Fruit fly (Drosophila melanogaster) whole organism, embryonic: ENCODE data around the gene Prp18.

Experiments used
- ATbp ChIP-seq: fragments of 200-800 bp; sonication (Bioruptor generic); optimal IDR thresholded peaks from 2 replicates; lab custom pipeline; 2017; ENCODE audit warnings: missing biosample characterization, mild to moderate bottlenecking, missing genetic modification characterization, missing genetic modification reagents
- Asciz ChIP-seq: fragments of 200-800 bp; sonication (Bioruptor generic); optimal IDR thresholded peaks from 2 replicates; lab custom pipeline; 2017; ENCODE audit warnings: missing biosample characterization, mild to moderate bottlenecking, missing genetic modification characterization, missing genetic modification reagents
- BtbVII ChIP-seq: fragments of 200-800 bp; sonication (Bioruptor generic); optimal IDR thresholded peaks from 3 replicates; lab custom pipeline; 2017; ENCODE audit warnings: missing biosample characterization, mild to moderate bottlenecking, missing genetic modification characterization
- Bteb2 ChIP-seq: fragments of 200-800 bp; sonication (Bioruptor generic); optimal IDR thresholded peaks from 2 replicates; lab custom pipeline; 2016; ENCODE audit warnings: missing biosample characterization, missing genetic modification characterization
- CG10959 ChIP-seq: fragments of 200-800 bp; sonication (Bioruptor generic); IDR thresholded peaks from 2 replicates; pipeline ENCODE4 v1.3.6; 2022; ENCODE audit warnings: missing biosample characterization, missing genetic modification characterization
- CG11696 ChIP-seq: fragments of 200-800 bp; sonication (Bioruptor generic); IDR thresholded peaks from 2 replicates; pipeline ENCODE4 v1.3.6; 2022; ENCODE audit warnings: missing biosample characterization, missing genetic modification characterization
- CG12219 ChIP-seq: fragments of 200-800 bp; sonication (Bioruptor generic); optimal IDR thresholded peaks from 3 replicates; lab custom pipeline; 2018; ENCODE audit warnings: missing biosample characterization, mild to moderate bottlenecking, missing genetic modification characterization
- CG12744 ChIP-seq: fragments of 200-800 bp; sonication (Bioruptor generic); optimal IDR thresholded peaks from 2 replicates; lab custom pipeline; 2016; ENCODE audit warnings: missing biosample characterization, missing genetic modification characterization
- CG13287 ChIP-seq: fragments of 200-800 bp; sonication (Bioruptor generic); IDR thresholded peaks from 2 replicates; pipeline ENCODE4 v1.3.6; 2022; ENCODE audit warnings: missing biosample characterization, missing genetic modification characterization; ENCODE audit not compliant: partially characterized antibody
- CG17912 ChIP-seq: fragments of 200-800 bp; sonication (Bioruptor generic); optimal IDR thresholded peaks from 2 replicates; lab custom pipeline; 2018; ENCODE audit warnings: missing biosample characterization, mild to moderate bottlenecking, missing genetic modification characterization
- CG2116 ChIP-seq: fragments of 200-800 bp; sonication (Bioruptor generic); optimal IDR thresholded peaks from 3 replicates; lab custom pipeline; 2018; ENCODE audit warnings: missing biosample characterization, mild to moderate bottlenecking, missing genetic modification characterization
- CG31224 ChIP-seq: fragments of 200-800 bp; sonication (Bioruptor generic); IDR thresholded peaks from 2 replicates; pipeline ENCODE4 v1.3.6; 2022; ENCODE audit warnings: missing biosample characterization, missing genetic modification characterization
- CG3407 ChIP-seq: fragments of 200-800 bp; sonication (Bioruptor generic); optimal IDR thresholded peaks from 2 replicates; lab custom pipeline; 2018; ENCODE audit warnings: missing biosample characterization, mild to moderate bottlenecking, missing genetic modification characterization
- CG6254 ChIP-seq: fragments of 200-800 bp; sonication (Bioruptor generic); optimal IDR thresholded peaks from 3 replicates; lab custom pipeline; 2017; ENCODE audit warnings: mild to moderate bottlenecking, missing biosample characterization, missing genetic modification reagents, missing genetic modification characterization
- CG8359 ChIP-seq: fragments of 200-800 bp; sonication (Bioruptor generic); optimal IDR thresholded peaks from 2 replicates; lab custom pipeline; 2017; ENCODE audit warnings: missing biosample characterization, mild to moderate bottlenecking, missing genetic modification characterization, borderline replicate concordance
- CG9932 ChIP-seq: fragments of 200-800 bp; sonication (Bioruptor generic); IDR thresholded peaks from 2 replicates; pipeline ENCODE4 v1.3.6; 2022; ENCODE audit warnings: missing biosample characterization, missing genetic modification characterization
- D ChIP-seq, 2 experiments: fragments of 200-800 bp in 1 of 2; fragments of >200 bp in 1 of 2; sonication (Bioruptor generic) in 1 of 2; optimal IDR thresholded peaks; 2 replicates in 1 of 2; 3 replicates in 1 of 2; lab custom pipeline; 2017; ENCODE audit warnings: mild to moderate bottlenecking in 1 of 2, missing biosample characterization in 1 of 2, missing genetic modification characterization in 1 of 2, missing genetic modification reagents in 1 of 2
- Dfd ChIP-seq, 2 experiments: fragments of >200 bp; optimal IDR thresholded peaks; 2 replicates each; lab custom pipeline; 2017; ENCODE audit warnings: missing biosample characterization in 2 of 2, missing genetic modification characterization in 2 of 2
- Doc2 ChIP-seq: fragments of 200-800 bp; sonication (Bioruptor generic); IDR thresholded peaks from 2 replicates; pipeline ENCODE4 v1.3.6; 2022; ENCODE audit warnings: missing biosample characterization, missing genetic modification characterization
- E2f1 ChIP-seq: fragments of 200-800 bp; sonication (Bioruptor generic); IDR thresholded peaks from 2 replicates; pipeline ENCODE4 v1.3.6; 2022; ENCODE audit warnings: missing biosample characterization, missing genetic modification characterization
- HmgZ ChIP-seq: fragments of 200-800 bp; sonication (Bioruptor generic); optimal IDR thresholded peaks from 2 replicates; lab custom pipeline; 2018; ENCODE audit warnings: missing biosample characterization, mild to moderate bottlenecking, missing genetic modification characterization
- Hr51 ChIP-seq, 2 experiments: fragments of 200-800 bp; sonication (Bioruptor generic); optimal IDR thresholded peaks; 2 replicates in 1 of 2; 3 replicates in 1 of 2; lab custom pipeline; 2016 to 2018; ENCODE audit warnings: missing biosample characterization in 2 of 2, missing genetic modification characterization in 2 of 2, mild to moderate bottlenecking in 1 of 2, moderate library complexity in 1 of 2
- MESR4 ChIP-seq: fragments of 200-800 bp; sonication (Bioruptor generic); optimal IDR thresholded peaks from 2 replicates; lab custom pipeline; 2018; ENCODE audit warnings: missing biosample characterization, mild to moderate bottlenecking, missing genetic modification characterization, moderate library complexity
- NK7.1 ChIP-seq: fragments of 200-800 bp; sonication (Bioruptor generic); optimal IDR thresholded peaks from 3 replicates; lab custom pipeline; 2016; ENCODE audit warnings: missing biosample characterization, missing genetic modification characterization
- Poxn ChIP-seq: fragments of 200-800 bp; sonication (Bioruptor generic); IDR thresholded peaks from 2 replicates; pipeline ENCODE4 v1.3.6; 2022; ENCODE audit warnings: missing biosample characterization, missing genetic modification characterization
- Rfx ChIP-seq: fragments of 200-800 bp; sonication (Bioruptor generic); IDR thresholded peaks from 2 replicates; pipeline ENCODE4 v1.3.6; 2022; ENCODE audit warnings: missing biosample characterization, missing genetic modification characterization
- Side ChIP-seq: fragments of 200-800 bp; sonication (Bioruptor generic); optimal IDR thresholded peaks from 2 replicates; lab custom pipeline; 2016; ENCODE audit warnings: missing biosample characterization, missing genetic modification characterization
- Sin3A ChIP-seq: fragments of >200 bp; optimal IDR thresholded peaks from 2 replicates; lab custom pipeline; 2018
- Six4 ChIP-seq: fragments of 200-800 bp; sonication (Bioruptor generic); optimal IDR thresholded peaks from 2 replicates; lab custom pipeline; 2016; ENCODE audit warnings: missing biosample characterization, missing genetic modification characterization
- Sry-δ ChIP-seq: fragments of 200-800 bp; sonication (Bioruptor generic); optimal IDR thresholded peaks from 2 replicates; lab custom pipeline; 2016; ENCODE audit warnings: missing biosample characterization, missing genetic modification characterization
- Vsx1 ChIP-seq: fragments of 200-800 bp; sonication (Bioruptor generic); optimal IDR thresholded peaks from 2 replicates; lab custom pipeline; 2017; ENCODE audit warnings: missing biosample characterization, mild to moderate bottlenecking, missing genetic modification characterization, missing genetic modification reagents
- cato ChIP-seq: fragments of 200-800 bp; sonication (Bioruptor generic); optimal IDR thresholded peaks from 2 replicates; lab custom pipeline; 2016; ENCODE audit warnings: missing biosample characterization, missing genetic modification characterization, borderline replicate concordance
- cg ChIP-seq: fragments of 200-800 bp; sonication (Bioruptor generic); optimal IDR thresholded peaks from 3 replicates; lab custom pipeline; 2019; ENCODE audit warnings: missing biosample characterization, mild to moderate bottlenecking, missing genetic modification characterization, moderate library complexity
- exex ChIP-seq: fragments of 200-800 bp; sonication (Bioruptor generic); optimal IDR thresholded peaks from 4 replicates; lab custom pipeline; 2018; ENCODE audit warnings: missing biosample characterization, mild to moderate bottlenecking, missing genetic modification characterization, moderate library complexity
- ken ChIP-seq: fragments of 200-800 bp; sonication (Bioruptor generic); IDR thresholded peaks from 3 replicates; pipeline ENCODE4 v1.3.6; 2022; ENCODE audit warnings: missing biosample characterization, missing genetic modification characterization
- ranshi ChIP-seq: fragments of 200-800 bp; sonication (Bioruptor generic); IDR thresholded peaks from 2 replicates; pipeline ENCODE4 v1.3.6; 2022; ENCODE audit warnings: missing biosample characterization, missing genetic modification characterization
- rib ChIP-seq: fragments of 200-800 bp; sonication (Bioruptor generic); IDR thresholded peaks from 2 replicates; pipeline ENCODE4 v1.3.6; 2022; ENCODE audit warnings: missing biosample characterization, missing genetic modification characterization
- sens ChIP-seq: fragments of 200-800 bp; sonication (Bioruptor generic); peaks from one replicate; lab custom pipeline; 2016; ENCODE audit warnings: missing biosample characterization, missing genetic modification characterization
- sisA ChIP-seq: fragments of 200-800 bp; sonication (Bioruptor generic); IDR thresholded peaks from 2 replicates; pipeline ENCODE4 v1.3.6; 2022; ENCODE audit warnings: missing biosample characterization, missing genetic modification characterization
- stc ChIP-seq: fragments of 200-800 bp; sonication (Bioruptor generic); IDR thresholded peaks from 2 replicates; pipeline ENCODE4 v1.3.6; 2022; ENCODE audit warnings: missing biosample characterization, missing genetic modification characterization
- sug ChIP-seq: fragments of 200-800 bp; optimal IDR thresholded peaks from 2 replicates; lab custom pipeline; 2019; ENCODE audit warnings: missing biosample characterization, mild to moderate bottlenecking, missing genetic modification characterization, moderate library complexity
- tio ChIP-seq: fragments of 200-800 bp; sonication (Bioruptor generic); optimal IDR thresholded peaks from 2 replicates; lab custom pipeline; 2017; ENCODE audit warnings: missing biosample characterization, missing genetic modification characterization, inconsistent platforms
- tup ChIP-seq: fragments of 200-800 bp; sonication (Bioruptor generic); optimal IDR thresholded peaks from 2 replicates; lab custom pipeline; 2016; ENCODE audit warnings: missing biosample characterization, mild to moderate bottlenecking, missing genetic modification characterization, moderate library complexity

The Prp18 gene

DNA sequence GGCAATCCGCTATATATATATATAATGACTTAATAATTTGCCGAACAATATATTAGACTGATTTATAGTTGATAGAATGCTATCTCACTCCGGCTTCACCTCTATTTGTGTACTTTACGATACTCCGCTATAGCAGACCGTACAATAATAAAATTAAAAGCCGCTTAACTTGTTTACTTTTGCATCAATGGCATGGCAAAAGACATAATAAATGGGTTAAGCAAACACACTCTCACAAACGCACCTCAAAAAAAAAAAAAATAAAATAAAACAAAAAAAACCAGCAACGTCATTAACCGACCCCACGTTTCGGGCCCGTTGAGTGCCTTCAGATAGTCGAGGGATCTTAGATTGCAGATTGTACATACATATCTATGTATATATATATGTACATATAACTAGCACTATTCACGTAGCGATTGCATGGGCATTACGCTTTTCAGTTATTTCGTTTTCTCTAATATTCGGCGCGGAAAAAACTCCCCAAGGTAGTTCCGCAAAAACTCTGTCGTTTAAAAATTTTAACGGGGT, 36.9 kb upstream of the Prp18 start (continued):
- TF ChIP-seq CG10959 (GFP tag; lab: Robert Waterston, UW) (no peak), ken (GFP tag; lab: Robert Waterston, UW) (no peak), CG12744 (no peak), D (optimal IDR thresholded peaks at IDR 0.05; lab: Kevin White, UChicago) (no peak), D (GFP tag; optimal IDR thresholded peaks at IDR 0.05; lab: Kevin White, UChicago) (no peak), sisA (no peak), MESR4 (GFP tag; lab: Kevin White, UChicago) (no peak), CG3407 (peak; percentile 27), CG6254 (GFP tag; lab: Kevin White, UChicago) (no peak), sens (GFP tag; lab: Kevin White, UChicago) (peak; percentile 81), CG9932 (GFP tag; lab: Robert Waterston, UW) (no peak), Vsx1 (GFP tag; lab: Kevin White, UChicago) (peak; percentile 34), exex (tag; lab: Kevin White, UChicago) (peak; percentile 37), Asciz (GFP tag; lab: Kevin White, UChicago) (peak; percentile 37), CG13287 (GFP tag; lab: Robert Waterston, UW) (no peak), HmgZ (no peak), CG11696 (GFP tag; lab: Robert Waterston, UW) (0 out of 2 replicates have a peak, but pooled peaks have one; percentile 43), CG17912 (GFP tag; lab: Kevin White, UChicago) (no peak), Side (GFP tag; lab: Kevin White, UChicago) (no peak), Rfx (GFP tag; lab: Robert Waterston, UW) (no peak), Sry-δ (GFP tag; lab: Kevin White, UChicago) (no peak), tup (GFP tag; lab: Kevin White, UChicago) (peak; percentile 3), ATbp (GFP tag; lab: Kevin White, UChicago) (peak; percentile 47), Doc2 (GFP tag; lab: Robert Waterston, UW) (no peak), NK7.1 (no peak), Dfd (GFP tag; optimal IDR thresholded peaks at IDR 0.05; lab: Kevin White, UChicago) (no peak), Sin3A (no peak), BtbVII (GFP tag; lab: Kevin White, UChicago) (no peak), tio (GFP tag; lab: Kevin White, UChicago) (peak; percentile 2), cato (GFP tag; lab: Kevin White, UChicago) (no peak), Hr51 (GFP tag; optimal IDR thresholded peaks at IDR 0.05; lab: Kevin White, UChicago) (no peak), Poxn (GFP tag; lab: Robert Waterston, UW) (no peak), E2f1 (GFP tag; lab: Robert Waterston, UW) (no peak), Six4 (GFP tag; lab: Kevin White, UChicago) (no peak), cg (GFP tag; lab: Kevin White, UChicago) (no peak), CG2116 (GFP tag; lab: Kevin White, UChicago) (no peak), CG12219 (GFP tag; lab: Kevin White, UChicago) (no peak), rib (no peak), CG8359 (GFP tag; lab: Kevin White, UChicago) (no peak), sug (peak; percentile 57), ranshi (GFP tag; lab: Robert Waterston, UW) (no peak), Bteb2 (GFP tag; lab: Kevin White, UChicago) (no peak), stc (0 out of 2 replicates have a peak, but pooled peaks have one; percentile 9), CG31224 (no peak)
